Worm (Caenorhabditis elegans) whole organism, L4 larva: Measurements from ENCODE around the gene gdi-1.

Source experiments
- F10B5.3 ChIP-seq: sonication (generic microtip); optimal IDR thresholded peaks from 2 replicates; lab custom pipeline; 2016; ENCODE audit warnings: mild to moderate bottlenecking, missing genetic modification characterization, missing compliant biosample characterization
- F37D6.2 ChIP-seq: sonication (generic microtip); optimal IDR thresholded peaks from 2 replicates; lab custom pipeline; 2016; ENCODE audit warnings: mild to moderate bottlenecking, missing genetic modification characterization, missing compliant biosample characterization
- F44E2.7 ChIP-seq: fragments of 200-800 bp; sonication (Bioruptor generic); IDR thresholded peaks from 2 replicates; pipeline ENCODE4 v2.1.2; 2022; ENCODE audit warnings: missing genetic modification characterization, missing compliant biosample characterization
- R02D3.7 ChIP-seq: fragments of 150-350 bp; sonication (generic microtip); optimal IDR thresholded peaks from 3 replicates; lab custom pipeline; 2014; ENCODE audit warnings: missing biosample characterization, missing genetic modification characterization
- T26A8.4 ChIP-seq: fragments of 200-800 bp; sonication (Bioruptor generic); IDR thresholded peaks from 2 replicates; pipeline ENCODE4 v1.3.6; 2022; ENCODE audit warnings: missing genetic modification characterization, missing compliant biosample characterization
- Y105C5A.15 ChIP-seq: fragments of 200-800 bp; sonication (Bioruptor generic); IDR thresholded peaks from 2 replicates; pipeline ENCODE4 v1.3.6; 2022; ENCODE audit warnings: missing genetic modification characterization, missing compliant biosample characterization
- Y48G9A.11 ChIP-seq: fragments of 200-800 bp; sonication (Bioruptor generic); IDR thresholded peaks from 2 replicates; pipeline ENCODE4 v1.3.6; 2022; ENCODE audit warnings: missing genetic modification reagents, missing genetic modification characterization, missing compliant biosample characterization
- Y5F2A.4 ChIP-seq: fragments of 200-800 bp; sonication (Bioruptor generic); optimal IDR thresholded peaks from 2 replicates; lab custom pipeline; 2018; ENCODE audit warnings: mild to moderate bottlenecking, missing genetic modification characterization, missing compliant biosample characterization
- aly-2 ChIP-seq: sonication (generic microtip); optimal IDR thresholded peaks from 2 replicates; lab custom pipeline; 2018; ENCODE audit warnings: missing biosample characterization, missing genetic modification characterization
- ama-1 ChIP-seq: fragments of 150-350 bp; optimal IDR thresholded peaks from 2 replicates; lab custom pipeline; 2014; ENCODE audit warnings: inconsistent platforms, mixed read lengths
- attf-4 ChIP-seq: sonication (generic microtip); optimal IDR thresholded peaks from 3 replicates; lab custom pipeline; 2017; ENCODE audit warnings: missing biosample characterization, missing genetic modification characterization
- ceh-28 ChIP-seq: fragments of 150-350 bp; optimal IDR thresholded peaks from 2 replicates; lab custom pipeline; 2014; ENCODE audit warnings: missing biosample characterization, missing genetic modification reagents, missing genetic modification characterization
- ceh-82 ChIP-seq: sonication (generic microtip); optimal IDR thresholded peaks from 2 replicates; lab custom pipeline; 2017; ENCODE audit warnings: missing biosample characterization, missing genetic modification characterization
- ctbp-1 ChIP-seq: fragments of 200-800 bp; sonication (Bioruptor generic); IDR thresholded peaks from 2 replicates; pipeline ENCODE4 v1.3.6; 2022; ENCODE audit warnings: missing genetic modification reagents, missing genetic modification characterization, missing compliant biosample characterization
- daf-16 ChIP-seq, 3 experiments: sonication (generic microtip); optimal IDR thresholded peaks; 2 replicates each; lab custom pipeline; 2016 to 2017; ENCODE audit warnings: missing genetic modification characterization in 3 of 3, missing genetic modification reagents in 3 of 3, mild to moderate bottlenecking in 2 of 3, missing compliant biosample characterization in 2 of 3, missing biosample characterization in 1 of 3, moderate library complexity in 1 of 3
- daf-8 ChIP-seq: fragments of 200-800 bp; sonication (Bioruptor generic); IDR thresholded peaks from 2 replicates; pipeline ENCODE4 v1.3.6; 2022; ENCODE audit warnings: missing genetic modification characterization, missing compliant biosample characterization
- dmd-8 ChIP-seq: fragments of 200-800 bp; sonication (Bioruptor generic); IDR thresholded peaks from 2 replicates; pipeline ENCODE4 v1.3.6; 2022; ENCODE audit warnings: missing genetic modification characterization, missing compliant biosample characterization
- dmd-9 ChIP-seq: fragments of 200-800 bp; sonication (Bioruptor generic); IDR thresholded peaks from 2 replicates; pipeline ENCODE4 v1.3.6; 2022; ENCODE audit warnings: missing genetic modification reagents, missing genetic modification characterization, missing compliant biosample characterization
- dpl-1 ChIP-seq: fragments of 150-350 bp; optimal IDR thresholded peaks from 2 replicates; lab custom pipeline; 2014; ENCODE audit warnings: missing biosample characterization, missing genetic modification reagents, missing genetic modification characterization
- dve-1 ChIP-seq: sonication (generic microtip); optimal IDR thresholded peaks from 2 replicates; lab custom pipeline; 2017; ENCODE audit warnings: antibody characterized with exemption, mild to moderate bottlenecking, missing genetic modification characterization, missing compliant biosample characterization; ENCODE audit not compliant: insufficient read depth
- fkh-10 ChIP-seq: fragments of 150-350 bp; optimal IDR thresholded peaks from 2 replicates; lab custom pipeline; 2014; ENCODE audit warnings: missing biosample characterization, missing genetic modification reagents, missing genetic modification characterization
- gei-8 ChIP-seq: fragments of 200-800 bp; sonication (Bioruptor generic); optimal IDR thresholded peaks from 2 replicates; lab custom pipeline; 2018; ENCODE audit warnings: mild to moderate bottlenecking, missing genetic modification characterization, missing compliant biosample characterization
- hlh-30 ChIP-seq: sonication (generic microtip); optimal IDR thresholded peaks from 2 replicates; lab custom pipeline; 2017; ENCODE audit warnings: antibody characterized with exemption, mild to moderate bottlenecking, missing genetic modification characterization, missing compliant biosample characterization; ENCODE audit not compliant: insufficient read depth
- lin-15B ChIP-seq: fragments of 150-350 bp; sonication (generic microtip); optimal IDR thresholded peaks from 3 replicates; lab custom pipeline; 2014; ENCODE audit warnings: missing biosample characterization, missing genetic modification characterization
- lin-38 ChIP-seq: fragments of 200-800 bp; sonication (Bioruptor generic); IDR thresholded peaks from 2 replicates; pipeline ENCODE4 v1.3.6; 2022; ENCODE audit warnings: missing genetic modification reagents, missing genetic modification characterization, missing compliant biosample characterization
- lin-39 ChIP-seq: fragments of 150-350 bp; optimal IDR thresholded peaks from 2 replicates; lab custom pipeline; 2014; ENCODE audit warnings: missing biosample characterization, missing genetic modification reagents, missing genetic modification characterization
- lsy-2 ChIP-seq, 2 experiments: fragments of 150-350 bp in 1 of 2; sonication (generic microtip) in 1 of 2; optimal IDR thresholded peaks; 2 replicates each; lab custom pipeline; 2014 to 2017; ENCODE audit warnings: missing biosample characterization in 2 of 2, missing genetic modification characterization in 2 of 2
- mep-1 ChIP-seq: fragments of 150-350 bp; sonication (generic microtip); optimal IDR thresholded peaks from 3 replicates; lab custom pipeline; 2014; ENCODE audit warnings: missing biosample characterization, missing genetic modification characterization
- nhr-102 ChIP-seq: sonication (generic microtip); optimal IDR thresholded peaks from 2 replicates; lab custom pipeline; 2016; ENCODE audit warnings: mild to moderate bottlenecking, missing genetic modification characterization, moderate library complexity, missing compliant biosample characterization
- nhr-111 ChIP-seq: fragments of 200-800 bp; sonication (Bioruptor generic); optimal IDR thresholded peaks from 2 replicates; lab custom pipeline; 2018; ENCODE audit warnings: mild to moderate bottlenecking, missing genetic modification characterization, missing compliant biosample characterization
- nhr-237 ChIP-seq: sonication (generic microtip); optimal IDR thresholded peaks from 2 replicates; lab custom pipeline; 2017; ENCODE audit warnings: missing biosample characterization, missing genetic modification characterization
- nhr-25 ChIP-seq: sonication (generic microtip); optimal IDR thresholded peaks from 2 replicates; lab custom pipeline; 2017; ENCODE audit warnings: missing genetic modification characterization, mild to moderate bottlenecking, missing compliant biosample characterization, antibody characterized with exemption, moderate library complexity, borderline replicate concordance; ENCODE audit not compliant: insufficient read depth
- nhr-6 ChIP-seq: fragments of 150-350 bp; optimal IDR thresholded peaks from 2 replicates; lab custom pipeline; 2014; ENCODE audit warnings: missing biosample characterization, missing genetic modification characterization
- nhr-76 ChIP-seq: fragments of 150-350 bp; optimal IDR thresholded peaks from 2 replicates; lab custom pipeline; 2014; ENCODE audit warnings: missing biosample characterization, missing genetic modification characterization
- nhr-77 ChIP-seq: fragments of 150-350 bp; optimal IDR thresholded peaks from 2 replicates; lab custom pipeline; 2014; ENCODE audit warnings: missing biosample characterization, missing genetic modification characterization
- pha-4 ChIP-seq, 2 experiments: fragments of 150-350 bp in 1 of 2; fragments of 200-800 bp in 1 of 2; sonication (Bioruptor generic) in 1 of 2; IDR thresholded peaks in 1 of 2; optimal IDR thresholded peaks in 1 of 2; 2 replicates each; pipeline versions ENCODE4 v1.3.6 to Lab custom; 2014 to 2022; ENCODE audit warnings: missing genetic modification characterization in 2 of 2, missing genetic modification reagents in 2 of 2, missing biosample characterization in 1 of 2, missing compliant biosample characterization in 1 of 2
- php-3 ChIP-seq: fragments of 200-800 bp; sonication (Bioruptor generic); IDR thresholded peaks from 2 replicates; pipeline ENCODE4 v1.3.6; 2022; ENCODE audit warnings: missing genetic modification reagents, missing genetic modification characterization, missing compliant biosample characterization
- pqm-1 ChIP-seq: sonication (generic microtip); optimal IDR thresholded peaks from 2 replicates; lab custom pipeline; 2017; ENCODE audit warnings: missing biosample characterization, missing genetic modification characterization
- set-16 ChIP-seq: fragments of 200-800 bp; sonication (Bioruptor generic); IDR thresholded peaks from 2 replicates; pipeline ENCODE4 v1.3.6; 2022; ENCODE audit warnings: missing genetic modification reagents, missing genetic modification characterization, missing compliant biosample characterization
- skn-1 ChIP-seq: fragments of 150-350 bp; optimal IDR thresholded peaks from 2 replicates; lab custom pipeline; 2014; ENCODE audit warnings: missing biosample characterization, missing genetic modification characterization
- spr-1 ChIP-seq: sonication (generic microtip); optimal IDR thresholded peaks from 2 replicates; lab custom pipeline; 2016; ENCODE audit warnings: mild to moderate bottlenecking, missing genetic modification characterization, missing compliant biosample characterization
- unc-39 ChIP-seq: sonication (generic microtip); optimal IDR thresholded peaks from 2 replicates; lab custom pipeline; 2017; ENCODE audit warnings: missing biosample characterization, missing genetic modification characterization
- vab-7 ChIP-seq: fragments of 200-800 bp; sonication (Bioruptor generic); IDR thresholded peaks from 2 replicates; pipeline ENCODE4 v1.3.6; 2022; ENCODE audit warnings: missing genetic modification reagents, missing genetic modification characterization, missing compliant biosample characterization
- zfp-2 ChIP-seq: sonication (generic microtip); optimal IDR thresholded peaks from 2 replicates; lab custom pipeline; 2016; ENCODE audit warnings: mild to moderate bottlenecking, missing genetic modification characterization, missing compliant biosample characterization
- zip-11 ChIP-seq: fragments of 200-800 bp; sonication (Bioruptor generic); IDR thresholded peaks from 2 replicates; pipeline ENCODE4 v1.3.6; 2022; ENCODE audit warnings: missing genetic modification characterization, missing compliant biosample characterization
- zip-2 ChIP-seq: fragments of 150-350 bp; optimal IDR thresholded peaks from 2 replicates; lab custom pipeline; 2014; ENCODE audit warnings: missing biosample characterization, missing genetic modification characterization
- ztf-11 ChIP-seq: fragments of 150-350 bp; optimal IDR thresholded peaks from 2 replicates; lab custom pipeline; 2014; ENCODE audit warnings: missing biosample characterization, missing genetic modification characterization

Gene gdi-1

DNA sequence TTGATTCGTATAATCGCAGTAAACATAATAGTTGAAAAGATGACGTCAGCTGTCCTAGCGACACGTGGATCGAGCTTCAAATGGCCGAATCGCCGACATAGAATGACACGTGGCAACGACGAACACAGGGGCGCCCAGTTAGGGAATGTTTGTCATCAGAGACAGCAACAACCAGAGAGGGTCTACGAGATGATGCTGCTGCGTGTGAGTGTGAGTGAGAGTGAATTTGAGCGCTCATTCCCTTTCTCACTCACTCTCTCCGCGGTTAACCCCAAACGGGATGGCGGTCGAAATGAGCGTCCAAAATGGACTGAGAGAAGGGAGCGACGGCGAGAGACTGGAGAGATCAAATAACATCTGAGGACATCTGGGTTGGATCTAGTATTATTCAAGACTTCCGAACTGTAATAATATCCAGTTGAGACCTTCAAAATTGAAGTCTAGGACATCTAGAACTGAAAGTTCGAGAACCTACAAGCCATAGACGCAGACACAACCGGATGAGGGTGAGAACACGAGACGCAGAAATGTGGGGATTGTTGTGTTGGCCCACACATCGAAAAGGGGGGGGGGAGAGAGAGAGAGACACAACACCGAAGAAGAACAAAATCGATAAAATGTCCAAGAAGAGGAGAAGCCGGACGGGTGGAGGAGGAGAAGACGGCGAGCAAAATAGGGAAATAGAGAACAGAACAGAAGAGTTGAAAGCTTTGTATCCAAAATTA is 1.4 kb upstream of the gdi-1 start (continued):
- TF ChIP-seq vab-7 (GFP tag; lab: Robert Waterston, UW) = peak; percentile 33; the same call in 1 of the 2 replicates
- TF ChIP-seq Y5F2A.4 = no peak
- TF ChIP-seq dmd-8 (GFP tag; lab: Robert Waterston, UW) = no peak
- TF ChIP-seq nhr-111 (GFP tag; lab: Kevin White, UChicago) = no peak
- TF ChIP-seq dmd-9 = no peak
- no peak for TF ChIP-seq zip-11 (GFP tag; lab: Robert Waterston, UW)

DNA sequence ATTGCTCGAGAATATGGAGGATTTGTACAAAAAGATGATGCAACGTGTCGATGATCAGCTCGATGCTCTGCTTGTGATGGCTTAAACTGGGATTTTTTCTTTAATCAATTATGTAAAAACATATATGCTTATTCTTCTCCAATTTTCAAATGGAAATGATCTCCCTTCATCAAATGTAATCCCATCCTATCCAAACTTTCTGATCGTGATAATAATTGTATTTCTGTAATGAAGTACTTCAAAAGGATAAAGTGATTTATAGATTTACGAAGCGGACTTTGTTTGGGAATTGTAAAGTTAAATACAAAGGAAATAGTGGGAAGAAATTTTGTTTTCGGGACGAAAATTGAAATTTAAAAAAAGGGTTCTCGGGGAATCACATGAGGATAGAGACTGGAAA is 2.1 kb downstream of the gdi-1 start:
- TF ChIP-seq ceh-28 (tag; lab: Kevin White, UChicago) (no peak), zfp-2 (tag; lab: Kevin White, UChicago) (no peak), fkh-10 (GFP tag; lab: Kevin White, UChicago) (no peak), ztf-11 (tag; lab: Kevin White, UChicago) (no peak), lsy-2 (tag; optimal IDR thresholded peaks at IDR 0.05; lab: Kevin White, UChicago) (no peak), nhr-77 (tag; lab: Kevin White, UChicago) (no peak), ama-1 (peak; percentile 31), nhr-102 (tag; lab: Kevin White, UChicago) (peak; percentile 7), F44E2.7 (GFP tag; lab: Robert Waterston, UW) (no peak), dpl-1 (no peak), daf-8 (GFP tag; lab: Robert Waterston, UW) (no peak), pqm-1 (tag; lab: Kevin White, UChicago) (no peak), T26A8.4 (GFP tag; lab: Robert Waterston, UW) (no peak; the same call in 1 of the 2 replicates), F10B5.3 (tag; lab: Kevin White, UChicago) (no peak), lin-39 (tag; lab: Kevin White, UChicago) (no peak), Y105C5A.15 (no peak), ctbp-1 (GFP tag; lab: Robert Waterston, UW) (no peak), gei-8 (GFP tag; lab: Kevin White, UChicago) (no peak), spr-1 (tag; lab: Kevin White, UChicago) (no peak), set-16 (GFP tag; lab: Robert Waterston, UW) (no peak), unc-39 (tag; lab: Kevin White, UChicago) (no peak), ceh-82 (tag; lab: Kevin White, UChicago) (no peak), zip-2 (tag; lab: Kevin White, UChicago) (no peak), Y5F2A.4 (no peak), skn-1 (no peak), nhr-237 (tag; lab: Kevin White, UChicago) (no peak), nhr-6 (tag; lab: Kevin White, UChicago) (no peak), dve-1 (tag; lab: Kevin White, UChicago) (peak; percentile 9), R02D3.7 (tag; lab: Kevin White, UChicago) (no peak), mep-1 (tag; lab: Kevin White, UChicago) (peak; percentile 63), aly-2 (no peak), pha-4 (GFP tag; IDR thresholded peaks at IDR 0.05; lab: Robert Waterston, UW) (peak; percentile 41; the same call in 1 of the 2 replicates), pha-4 (tag; optimal IDR thresholded peaks at IDR 0.05; lab: Kevin White, UChicago) (no peak), daf-16 (GFP tag; optimal IDR thresholded peaks at IDR 0.05; lab: Kevin White, UChicago) (no peak), daf-16 (tag; optimal IDR thresholded peaks at IDR 0.05; lab: Kevin White, UChicago) (peak; percentile 39), zip-11 (GFP tag; lab: Robert Waterston, UW) (no peak), nhr-111 (GFP tag; lab: Kevin White, UChicago) (no peak), attf-4 (no peak), Y48G9A.11 (GFP tag; lab: Robert Waterston, UW) (no peak), nhr-25 (tag; lab: Kevin White, UChicago) (no peak), lin-15B (no peak), hlh-30 (no peak), dmd-8 (GFP tag; lab: Robert Waterston, UW) (no peak), lin-38 (GFP tag; lab: Robert Waterston, UW) (0 out of 2 replicates have a peak, but pooled peaks have one; percentile 17), nhr-76 (no peak), vab-7 (GFP tag; lab: Robert Waterston, UW) (no peak), php-3 (GFP tag; lab: Robert Waterston, UW) (no peak), F37D6.2 (no peak)
